Worm (Caenorhabditis elegans): Measurements from ENCODE around the gene wago-10.

ce11 chrV:364650-365049 lies 21.4 kb downstream of the wago-10 start, which contains the start of gene mltn-6:
- TF ChIP-seq elt-1 (tag; optimal IDR thresholded peaks at IDR 0.05; ENCODE audit: borderline replicate concordance, insufficient read depth) (no peak), elt-3 (tag; optimal IDR thresholded peaks at IDR 0.05) (no peak), snpc-4 (tag; optimal IDR thresholded peaks at IDR 0.05) (no peak), mep-1 (tag; optimal IDR thresholded peaks at IDR 0.05) (no peak), unc-62 (GFP tag; optimal IDR thresholded peaks at IDR 0.05) (no peak), lsy-2 (tag; optimal IDR thresholded peaks at IDR 0.05) (no peak), nhr-76 (tag; optimal IDR thresholded peaks at IDR 0.05) (no peak), sem-2 (GFP tag; optimal IDR thresholded peaks at IDR 0.05) (no peak), hlh-1 (tag; optimal IDR thresholded peaks at IDR 0.05) (no peak), blmp-1 (tag; optimal IDR thresholded peaks at IDR 0.05) (no peak), nhr-28 (tag; optimal IDR thresholded peaks at IDR 0.05) (no peak)
